Fruit fly (Drosophila melanogaster): ENCODE measurements around the gene CG42337.

Gene CG42337

dm6 chr3L:21172527-21173253 lies 20.5 kb downstream of the CG42337 start, which contains the start of the genes chb and AsnS (continued):
- TF ChIP-seq pfk (GFP tag; optimal IDR thresholded peaks at IDR 0.05), result no peak
- TF ChIP-seq pros (GFP tag; optimal IDR thresholded peaks at IDR 0.05), result no peak
- peak; percentile 78 for TF ChIP-seq Lim3 (GFP tag; IDR thresholded peaks at IDR 0.05)
- TF ChIP-seq Hsf (GFP tag; optimal IDR thresholded peaks at IDR 0.05), result peak; percentile 85
- peak; percentile 75 for TF ChIP-seq CG6683 (GFP tag; optimal IDR thresholded peaks at IDR 0.05)
- peak; percentile 21 for TF ChIP-seq Atf-2 (GFP tag; optimal IDR thresholded peaks at IDR 0.05)
- peak; percentile 12; the same call in 1 of the 2 replicates for TF ChIP-seq crol (GFP tag; IDR thresholded peaks at IDR 0.05)
- TF ChIP-seq z (GFP tag; IDR thresholded peaks at IDR 0.05), result peak; percentile 59; the same call in 1 of the 3 replicates
- TF ChIP-seq dati (GFP tag; IDR thresholded peaks at IDR 0.05), result peak; percentile 44; the same call in 1 of the 2 replicates
- peak; percentile 24 for TF ChIP-seq Sry-δ (GFP tag; optimal IDR thresholded peaks at IDR 0.05)
- TF ChIP-seq sens-2 (GFP tag; IDR thresholded peaks at IDR 0.05), result peak; percentile 66
- TF ChIP-seq pum (GFP tag; optimal IDR thresholded peaks at IDR 0.05), result peak; percentile 61
- no peak for TF ChIP-seq Kr (GFP tag; optimal IDR thresholded peaks at IDR 0.05)
- TF ChIP-seq CG4328 (GFP tag; optimal IDR thresholded peaks at IDR 0.05), result no peak
- peak; percentile 87 for TF ChIP-seq CG1233 (GFP tag; optimal IDR thresholded peaks at IDR 0.05)
- TF ChIP-seq da (GFP tag; optimal IDR thresholded peaks at IDR 0.05), result no peak
- TF ChIP-seq Deaf1 (tag; optimal IDR thresholded peaks at IDR 0.05), result no peak
- peak; percentile 76 for TF ChIP-seq CG3407 (GFP tag; optimal IDR thresholded peaks at IDR 0.05)
- peak; percentile 56 for TF ChIP-seq CG10959 (GFP tag; IDR thresholded peaks at IDR 0.05)
- peak; percentile 95 for TF ChIP-seq Aef1 (GFP tag; IDR thresholded peaks at IDR 0.05)
- peak; percentile 96 for TF ChIP-seq row (GFP tag; IDR thresholded peaks at IDR 0.05)
- TF ChIP-seq ranshi (GFP tag; IDR thresholded peaks at IDR 0.05), result peak; percentile 92
- TF ChIP-seq seq (GFP tag; IDR thresholded peaks at IDR 0.05), result peak; percentile 89
- TF ChIP-seq D19A (tag; optimal IDR thresholded peaks at IDR 0.05), result peak; percentile 99
- peak; percentile 89 for TF ChIP-seq sob (GFP tag; IDR thresholded peaks at IDR 0.05)
- TF ChIP-seq Asciz (GFP tag; optimal IDR thresholded peaks at IDR 0.05), result peak; percentile 91
- TF ChIP-seq shn (GFP tag; optimal IDR thresholded peaks at IDR 0.05), result peak; percentile 59
- peak; percentile 93 for TF ChIP-seq CG14014 (GFP tag; IDR thresholded peaks at IDR 0.05)
- TF ChIP-seq sqz (GFP tag; optimal IDR thresholded peaks at IDR 0.05), result peak; percentile 69
- peak; percentile 52 for TF ChIP-seq CG7928 (GFP tag; optimal IDR thresholded peaks at IDR 0.05)
- TF ChIP-seq Myb (GFP tag; optimal IDR thresholded peaks at IDR 0.05), result peak; percentile 40
- TF ChIP-seq en (GFP tag; optimal IDR thresholded peaks at IDR 0.05), result peak; percentile 54
- TF ChIP-seq CG9609 (GFP tag; optimal IDR thresholded peaks at IDR 0.05), result peak; percentile 61
- TF ChIP-seq CG6791 (GFP tag; IDR thresholded peaks at IDR 0.05; ENCODE audit: partially characterized antibody), result no peak
- TF ChIP-seq Vsx1 (GFP tag; optimal IDR thresholded peaks at IDR 0.05), result peak; percentile 81
- peak; percentile 79 for TF ChIP-seq CG5953 (GFP tag; IDR thresholded peaks at IDR 0.05)
- TF ChIP-seq salm (tag; optimal IDR thresholded peaks at IDR 0.05), result peak; percentile 87
- TF ChIP-seq disco-r (GFP tag; optimal IDR thresholded peaks at IDR 0.05), result peak; percentile 42
- TF ChIP-seq chn (GFP tag; optimal IDR thresholded peaks at IDR 0.05), result peak; percentile 66
- peak; percentile 96 for TF ChIP-seq Fer3 (tag; optimal IDR thresholded peaks at IDR 0.05)
- TF ChIP-seq CG14667 (GFP tag; IDR thresholded peaks at IDR 0.05), result peak; percentile 82
- peak; percentile 88 for TF ChIP-seq rib (GFP tag; IDR thresholded peaks at IDR 0.05)
- peak; percentile 85 for TF ChIP-seq H2.0 (GFP tag; IDR thresholded peaks at IDR 0.05)
- no peak for TF ChIP-seq usp (GFP tag; optimal IDR thresholded peaks at IDR 0.05)
- peak; percentile 70 for TF ChIP-seq CG14710 (tag; optimal IDR thresholded peaks at IDR 0.05)
- peak; percentile 82 for TF ChIP-seq CG4424 (GFP tag; optimal IDR thresholded peaks at IDR 0.05)
- no peak for TF ChIP-seq fd102C (GFP tag; optimal IDR thresholded peaks at IDR 0.05)
- peak; percentile 97 for TF ChIP-seq unpg (GFP tag; optimal IDR thresholded peaks at IDR 0.05)
- TF ChIP-seq ara (GFP tag; IDR thresholded peaks at IDR 0.05), result peak; percentile 82
- TF ChIP-seq gfzf (GFP tag; optimal IDR thresholded peaks at IDR 0.05), result no peak
- TF ChIP-seq slp2 (GFP tag; optimal IDR thresholded peaks at IDR 0.05), result peak; percentile 73

Measured in whole organism, embryonic.